Fruit fly (Drosophila melanogaster): ENCODE measurements around the gene Capr.

Capr gene

DNA sequence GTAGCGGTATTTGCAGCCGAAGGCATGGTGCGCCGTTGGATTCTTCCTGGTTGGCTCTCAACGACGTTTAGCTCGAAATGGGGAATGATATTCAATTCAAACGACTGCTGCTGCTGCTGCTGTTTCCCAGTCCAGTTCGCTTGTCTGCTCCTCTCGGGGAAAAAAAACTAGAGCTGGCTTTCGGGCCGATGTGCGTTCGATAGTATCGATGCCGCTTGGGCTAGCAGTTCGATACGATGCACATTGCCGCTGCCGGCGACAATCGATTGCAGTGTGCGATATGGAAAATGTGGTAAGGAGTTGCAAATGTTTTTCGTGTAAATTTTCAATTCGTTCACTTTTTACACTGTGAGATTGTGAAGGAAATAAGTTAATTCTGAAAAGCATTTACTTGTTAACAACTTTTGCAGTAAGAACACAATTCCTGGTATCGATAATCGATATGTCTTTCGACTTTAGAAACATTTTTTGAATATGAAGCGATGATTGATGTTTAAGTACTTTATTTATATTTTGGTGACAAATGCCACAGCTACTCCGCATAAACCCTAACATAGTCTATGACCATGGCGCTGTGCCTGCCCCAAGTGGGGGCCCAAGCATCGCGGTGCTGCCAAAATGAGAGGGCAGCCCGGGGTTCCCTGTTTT, at the start of gene Capr:
Capr (minus strand) TSS at position 339 of the 648 bp plus-strand sequence.
- TF ChIP-seq noc (tag; optimal IDR thresholded peaks at IDR 0.05) = no peak

DNA sequence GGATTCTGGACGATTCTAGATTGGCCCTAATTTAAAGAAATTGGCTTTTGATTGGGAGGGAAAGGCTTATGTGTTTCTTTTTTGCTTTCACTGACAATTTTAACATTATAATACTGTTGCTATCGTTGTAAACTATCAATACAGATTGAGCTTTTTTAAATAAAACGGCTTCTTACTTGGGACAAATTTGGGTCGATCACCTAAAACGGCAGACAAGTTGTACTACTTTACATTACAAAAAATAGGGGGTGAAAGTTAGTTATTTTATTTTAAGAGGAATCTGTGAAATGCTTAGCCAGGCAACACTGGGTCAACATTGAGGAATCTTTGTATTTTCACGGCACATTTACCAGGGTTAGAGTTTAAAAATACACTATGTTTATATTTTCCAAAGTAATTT, 25.2 kb upstream of the Capr start, which contains the start of gene Dic4:
Dic4 (minus strand) TSS at position 101 of the 400 bp plus-strand sequence.
- TF ChIP-seq noc (tag; optimal IDR thresholded peaks at IDR 0.05) = no peak

DNA sequence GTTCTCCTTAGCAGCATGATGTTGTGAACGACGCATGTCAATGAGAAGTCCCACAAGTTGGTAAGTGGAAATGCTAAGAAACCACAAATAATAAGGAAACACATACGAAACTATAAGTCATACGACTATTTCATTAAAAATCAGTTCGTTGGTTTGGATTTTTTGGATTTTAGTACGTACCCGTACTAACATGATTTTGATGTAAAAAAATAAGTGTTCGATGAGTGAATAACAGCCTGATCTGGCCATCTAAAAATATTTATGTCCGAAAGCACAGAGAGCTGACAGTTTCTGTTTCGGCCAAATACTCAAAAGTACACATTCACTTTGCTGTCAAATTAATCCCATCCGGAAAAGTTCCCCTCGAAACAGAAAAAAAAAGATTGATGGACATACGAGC, 20.8 kb upstream of the Capr start, which contains the start of gene CG6893:
CG6893 (plus strand) TSS at position 301 of the 400 bp plus-strand sequence.
- no peak for TF ChIP-seq noc (tag; optimal IDR thresholded peaks at IDR 0.05)

dm6 chr3L:18686220-18686801, 13.2 kb upstream of the Capr start, which contains the start of gene Cyp12c1:
Cyp12c1 (minus strand) TSS chr3L:18686319.
- TF ChIP-seq noc (tag; optimal IDR thresholded peaks at IDR 0.05) = peak; percentile 15

DNA sequence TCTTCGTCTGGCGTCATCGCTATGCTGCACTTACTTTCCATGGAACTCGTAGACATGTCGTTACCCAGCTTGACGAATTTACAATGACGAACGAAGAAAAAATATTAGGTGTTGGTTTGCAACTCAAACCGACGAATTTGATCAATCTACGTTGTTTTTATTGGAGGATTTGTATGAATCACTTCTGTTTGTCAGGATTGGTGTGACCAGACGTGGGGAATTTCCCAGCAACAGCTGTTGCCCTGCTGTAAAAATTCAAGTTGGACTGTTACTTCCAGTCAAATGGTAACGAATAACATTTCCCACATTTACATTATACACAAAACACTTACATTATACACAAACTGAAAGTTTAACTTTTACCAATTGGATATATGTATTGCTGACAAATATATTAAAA, 10.7 kb upstream of the Capr start, which contains the start of gene Chmp1:
Chmp1 (minus strand) TSS at position 216 of the 400 bp plus-strand sequence.
- no peak for TF ChIP-seq noc (tag; optimal IDR thresholded peaks at IDR 0.05)

dm6 chr3L:18681550-18682217, 8.6 kb upstream of the Capr start, which contains the start of the genes Sgf11 and CG32202:
Sgf11 (minus strand) TSS chr3L:18681836.
CG32202 (plus strand) TSS chr3L:18682184.
- peak; percentile 47 for TF ChIP-seq noc (tag; optimal IDR thresholded peaks at IDR 0.05)

- TF ChIP-seq noc (tag; optimal IDR thresholded peaks at IDR 0.05) = peak; percentile 83
These were observed 2.3 kb upstream of the Capr start, which contains the start of the genes GNBP2 and GNBP1 for dm6 chr3L:18675363-18675866. GNBP2 (minus strand) TSS chr3L:18675413. GNBP1 (plus strand) TSS chr3L:18675800.

DNA sequence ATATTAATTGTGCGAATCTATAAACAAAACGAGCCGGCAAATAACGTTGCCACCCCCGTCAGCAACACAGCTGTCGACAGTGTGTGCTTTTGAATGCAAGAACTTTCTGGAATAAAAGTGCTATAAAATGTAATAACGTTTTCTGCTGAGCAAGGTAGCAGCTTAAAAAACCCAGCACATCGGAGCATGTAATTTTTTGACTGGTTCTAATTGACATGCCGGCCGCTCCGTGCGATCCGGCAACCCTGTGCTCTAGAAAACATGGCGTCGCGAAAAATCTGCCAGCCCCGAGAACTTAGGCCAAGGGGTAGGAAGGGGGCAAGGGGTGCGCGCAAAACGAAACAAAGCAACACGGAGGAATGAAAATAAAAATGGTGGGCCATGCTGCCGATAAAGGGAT, 921 bp downstream of the Capr start:
- TF ChIP-seq noc (tag; optimal IDR thresholded peaks at IDR 0.05) = peak; percentile 59

DNA sequence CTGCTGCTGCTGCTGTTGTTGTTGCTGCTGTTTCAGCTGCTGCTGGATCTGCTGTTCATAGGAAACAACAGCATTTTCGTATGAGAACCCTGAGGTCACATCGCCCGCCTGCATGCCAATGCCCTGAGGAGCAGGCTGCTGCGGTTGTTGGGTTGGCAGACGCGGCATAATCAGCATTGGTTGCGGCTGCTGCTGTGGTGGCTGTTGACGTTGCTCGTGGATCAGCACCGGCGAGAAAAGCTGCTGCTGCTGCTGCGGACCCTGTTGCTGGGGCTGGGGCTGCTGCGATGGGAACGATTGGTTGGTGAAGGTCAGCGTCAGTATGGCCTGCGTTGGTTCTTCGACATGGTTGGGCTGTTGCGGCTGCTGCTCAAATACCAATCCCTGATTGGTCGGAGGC, 3.2 kb downstream of the Capr start:
- no peak for TF ChIP-seq noc (tag; optimal IDR thresholded peaks at IDR 0.05)

DNA sequence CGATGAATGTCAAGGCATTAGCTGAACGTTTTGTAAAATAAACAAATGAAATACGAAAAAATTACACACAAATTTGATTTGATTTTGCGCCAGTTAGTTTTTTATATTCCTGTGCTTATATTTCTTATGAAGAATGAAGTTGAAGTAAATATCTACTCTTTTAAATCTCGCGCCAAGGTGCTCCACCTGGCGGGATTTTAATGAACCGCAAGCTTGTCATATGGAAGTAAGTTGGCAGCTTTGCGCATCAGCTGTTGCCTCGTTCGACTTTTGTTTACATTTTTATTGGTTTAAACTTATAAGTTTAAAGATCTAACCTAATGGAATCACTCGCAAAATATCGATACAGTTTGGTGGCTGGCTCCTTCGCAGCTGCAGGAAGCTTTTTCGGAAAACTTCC, 6.0 kb downstream of the Capr start, which contains the start of gene CG42495:
CG42495 (plus strand) TSS at position 247 of the 400 bp plus-strand sequence.
- no peak for TF ChIP-seq noc (tag; optimal IDR thresholded peaks at IDR 0.05)

DNA sequence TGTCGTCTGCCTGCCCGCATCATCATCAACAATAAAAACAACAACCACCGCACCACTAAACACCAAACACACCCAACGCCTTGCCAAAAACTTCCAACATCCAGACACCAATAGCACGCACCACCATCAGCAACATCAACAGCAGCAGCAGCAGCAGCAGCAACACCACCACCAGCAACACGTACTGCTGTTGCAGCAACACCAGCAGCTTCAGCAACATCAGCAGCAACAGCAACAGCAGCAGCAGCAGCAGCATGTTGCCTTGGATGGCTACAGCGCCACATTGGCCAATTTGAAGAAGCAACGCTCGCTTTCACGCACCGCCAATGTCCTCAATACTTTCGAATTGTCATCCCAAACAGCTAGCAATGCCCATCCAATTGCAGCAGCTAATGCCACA, 7.5 kb downstream of the Capr start:
- no peak for TF ChIP-seq noc (tag; optimal IDR thresholded peaks at IDR 0.05)

- TF ChIP-seq noc (tag; optimal IDR thresholded peaks at IDR 0.05) = no peak
These were observed 19.4 kb downstream of the Capr start for dm6 chr3L:18653737-18654136.

- TF ChIP-seq noc (tag; optimal IDR thresholded peaks at IDR 0.05) = no peak
These were observed 29.9 kb downstream of the Capr start for dm6 chr3L:18643222-18643621.

dm6 chr3L:18640584-18641527, 32.3 kb downstream of the Capr start:
- peak; percentile 97 for TF ChIP-seq noc (tag; optimal IDR thresholded peaks at IDR 0.05)

- TF ChIP-seq noc (tag; optimal IDR thresholded peaks at IDR 0.05) = no peak
These were observed 34.6 kb downstream of the Capr start for dm6 chr3L:18638487-18638886.

Measured in whole organism, larva.